Fruit fly (Drosophila melanogaster) whole organism, embryonic: ENCODE data around the gene IKKbeta.

Source experiments
- CG2202 ChIP-seq: fragments of 200-800 bp; sonication (Bioruptor generic); optimal IDR thresholded peaks from 2 replicates; lab custom pipeline; 2018; ENCODE audit warnings: missing biosample characterization, mild to moderate bottlenecking, missing genetic modification characterization
- br ChIP-seq: fragments of >200 bp; optimal IDR thresholded peaks from 2 replicates; lab custom pipeline; 2017
- tio ChIP-seq: fragments of 200-800 bp; sonication (Bioruptor generic); optimal IDR thresholded peaks from 2 replicates; lab custom pipeline; 2017; ENCODE audit warnings: missing biosample characterization, missing genetic modification characterization, inconsistent platforms

dm6 chr3R:16049369-16049768 lies at the start of gene IKKbeta, which contains the start of gene CG5013:
- TF ChIP-seq CG2202 (tag; lab: Kevin White, UChicago) (no peak), tio (GFP tag; lab: Kevin White, UChicago) (no peak), br (no peak)
